Worm (Caenorhabditis elegans): ENCODE results near the gene nlp-36.

The nlp-36 gene

DNA sequence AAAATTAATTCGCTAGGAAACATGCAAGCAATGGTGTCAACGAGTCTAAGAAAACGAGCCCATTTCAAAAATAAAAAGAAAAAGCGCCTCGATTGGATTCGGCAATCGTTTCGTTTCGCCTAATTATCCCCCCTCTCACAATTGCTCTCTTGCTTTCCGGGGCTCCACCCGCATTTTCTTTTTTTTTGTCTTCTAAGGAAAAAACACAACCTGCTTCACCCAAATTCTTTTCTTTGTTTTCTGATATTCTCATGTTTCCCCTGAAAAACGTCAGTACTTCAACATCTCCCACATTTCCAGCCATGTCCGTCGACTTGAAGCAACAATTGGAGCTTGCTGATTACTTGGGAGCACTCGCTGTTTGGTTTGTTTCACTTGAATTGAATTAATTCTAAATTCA lies at the start of gene nlp-36:
TSS of gene nlp-36 (plus strand) at position 301 of the 400 bp plus-strand sequence.
- no peak for TF ChIP-seq crh-2 (tag; optimal IDR thresholded peaks at IDR 0.05)
- TF ChIP-seq mab-5 (tag; optimal IDR thresholded peaks at IDR 0.05): no peak
- TF ChIP-seq lsy-2 (tag; optimal IDR thresholded peaks at IDR 0.05): peak in 1 of 2 experiments; percentile 2
- TF ChIP-seq elt-3 (tag; optimal IDR thresholded peaks at IDR 0.05): no peak
- no peak for TF ChIP-seq nhr-10 (tag; optimal IDR thresholded peaks at IDR 0.05)
- TF ChIP-seq Y55F3AM.14 (GFP tag; optimal IDR thresholded peaks at IDR 0.05): no peak
- no peak for TF ChIP-seq egl-27 (tag; optimal IDR thresholded peaks at IDR 0.05)

DNA sequence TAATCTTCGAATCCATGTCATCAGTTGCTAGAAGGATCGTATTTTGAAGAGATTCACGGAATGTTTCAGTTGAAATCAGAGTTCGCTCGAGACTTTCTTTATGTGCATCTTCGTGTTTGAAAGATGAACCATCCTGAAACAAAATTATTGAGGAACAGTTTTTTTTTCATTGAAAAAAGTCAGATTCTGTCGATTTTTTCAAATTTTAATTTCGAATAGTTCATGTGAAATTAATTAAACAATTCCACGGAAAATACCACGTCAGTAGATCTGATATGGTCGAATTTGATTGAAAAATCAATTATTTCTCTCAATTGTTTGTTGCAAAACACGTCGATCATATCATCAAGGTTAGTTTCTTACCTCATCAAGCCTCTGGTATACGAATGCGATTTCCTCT lies 49.1 kb upstream of the nlp-36 start, which contains the start of gene F54C8.1:
TSS of gene F54C8.1 (plus strand) at position 301 of the 400 bp plus-strand sequence.
- TF ChIP-seq nhr-77 (tag; optimal IDR thresholded peaks at IDR 0.05): no peak
- no peak for TF ChIP-seq mab-5 (tag; optimal IDR thresholded peaks at IDR 0.05)
- TF ChIP-seq R02D3.7 (tag; optimal IDR thresholded peaks at IDR 0.05): no peak
- no peak for TF ChIP-seq F13H6.1 (tag; optimal IDR thresholded peaks at IDR 0.05)
- no peak for TF ChIP-seq nhr-23 (tag; optimal IDR thresholded peaks at IDR 0.05)
- TF ChIP-seq peb-1 (tag; optimal IDR thresholded peaks at IDR 0.05): no peak
- no peak for TF ChIP-seq lsy-2 (tag; optimal IDR thresholded peaks at IDR 0.05)
- no peak for TF ChIP-seq elt-1 (tag; optimal IDR thresholded peaks at IDR 0.05)
- TF ChIP-seq alr-1 (tag; optimal IDR thresholded peaks at IDR 0.05): no peak
- no peak for TF ChIP-seq crh-2 (tag; optimal IDR thresholded peaks at IDR 0.05)
- TF ChIP-seq nhr-11 (tag; optimal IDR thresholded peaks at IDR 0.05): no peak
- no peak for TF ChIP-seq nhr-25 (tag; optimal IDR thresholded peaks at IDR 0.05)
- TF ChIP-seq aly-2 (tag; optimal IDR thresholded peaks at IDR 0.05): no peak
- no peak for TF ChIP-seq lin-39 (tag; optimal IDR thresholded peaks at IDR 0.05)
- no peak for TF ChIP-seq sma-9 (GFP tag; optimal IDR thresholded peaks at IDR 0.05)
- TF ChIP-seq sma-9 (tag; optimal IDR thresholded peaks at IDR 0.05): no peak
- TF ChIP-seq unc-39 (tag; optimal IDR thresholded peaks at IDR 0.05): no peak

DNA sequence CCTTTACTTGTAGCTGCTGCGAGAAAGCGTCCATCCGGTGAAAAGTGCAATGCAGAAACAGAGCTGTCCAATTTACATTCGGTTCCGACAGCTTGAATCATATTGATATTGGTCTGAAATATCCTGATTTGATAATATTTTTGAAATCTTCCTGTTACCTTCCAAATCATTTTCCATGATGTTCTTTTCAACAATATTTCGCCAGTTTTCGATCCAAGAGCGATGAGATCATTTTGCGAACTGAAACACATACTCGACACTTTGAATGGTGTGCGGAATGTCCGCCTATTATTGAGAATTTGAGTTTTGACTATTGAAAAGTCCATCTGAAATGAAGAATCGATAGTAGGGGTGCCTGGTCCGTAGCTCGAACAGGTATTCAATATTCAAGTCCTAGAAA lies 47.4 kb upstream of the nlp-36 start, which contains the start of gene emb-30:
TSS of gene emb-30 (minus strand) at position 328 of the 400 bp plus-strand sequence.
- TF ChIP-seq sem-4 (tag; optimal IDR thresholded peaks at IDR 0.05): peak; percentile 7
- TF ChIP-seq ceh-82 (tag; optimal IDR thresholded peaks at IDR 0.05): no peak
- no peak for TF ChIP-seq lin-11 (tag; optimal IDR thresholded peaks at IDR 0.05)
- TF ChIP-seq nhr-6 (tag; optimal IDR thresholded peaks at IDR 0.05): peak; percentile 19
- TF ChIP-seq ama-1 (optimal IDR thresholded peaks at IDR 0.05): peak; percentile 31

DNA sequence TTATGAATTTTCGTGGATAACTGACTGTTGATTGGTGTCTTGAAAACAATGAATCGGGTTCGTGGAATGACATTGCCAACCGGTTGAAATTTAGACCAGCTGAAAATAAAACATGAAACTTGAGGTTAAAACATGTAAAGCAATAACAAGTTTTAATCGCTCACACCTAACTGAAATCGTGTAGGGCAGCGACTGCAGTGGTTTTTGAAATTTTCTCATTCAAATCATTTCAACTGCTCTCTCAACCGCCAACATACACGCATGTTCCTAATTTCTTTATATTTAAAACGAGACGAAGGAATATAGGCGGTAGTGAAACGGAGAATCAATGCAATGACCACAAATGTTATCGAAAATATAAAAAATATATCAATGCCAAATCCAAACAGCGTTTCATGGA lies 45.7 kb upstream of the nlp-36 start:
- TF ChIP-seq sma-3 (GFP tag; optimal IDR thresholded peaks at IDR 0.05): no peak
- TF ChIP-seq blmp-1 (tag; optimal IDR thresholded peaks at IDR 0.05; ENCODE audit: insufficient read depth): no peak
- no peak for TF ChIP-seq elt-1 (tag; optimal IDR thresholded peaks at IDR 0.05)
- TF ChIP-seq dmd-4 (tag; optimal IDR thresholded peaks at IDR 0.05): no peak
- TF ChIP-seq ztf-4 (tag; optimal IDR thresholded peaks at IDR 0.05): no peak
- TF ChIP-seq nhr-10 (tag; optimal IDR thresholded peaks at IDR 0.05): no peak
- no peak for TF ChIP-seq Y55F3AM.14 (GFP tag; optimal IDR thresholded peaks at IDR 0.05)
- no peak for TF ChIP-seq unc-39 (tag; optimal IDR thresholded peaks at IDR 0.05)
- TF ChIP-seq ztf-11 (tag; optimal IDR thresholded peaks at IDR 0.05): no peak
- TF ChIP-seq skn-1 (tag; optimal IDR thresholded peaks at IDR 0.05): no peak
- no peak for TF ChIP-seq crh-2 (tag; optimal IDR thresholded peaks at IDR 0.05)
- TF ChIP-seq alr-1 (tag; optimal IDR thresholded peaks at IDR 0.05): no peak
- TF ChIP-seq lin-11 (tag; optimal IDR thresholded peaks at IDR 0.05): no peak
- TF ChIP-seq mdl-1 (tag; optimal IDR thresholded peaks at IDR 0.05): no peak
- no peak for TF ChIP-seq nhr-23 (tag; optimal IDR thresholded peaks at IDR 0.05)

DNA sequence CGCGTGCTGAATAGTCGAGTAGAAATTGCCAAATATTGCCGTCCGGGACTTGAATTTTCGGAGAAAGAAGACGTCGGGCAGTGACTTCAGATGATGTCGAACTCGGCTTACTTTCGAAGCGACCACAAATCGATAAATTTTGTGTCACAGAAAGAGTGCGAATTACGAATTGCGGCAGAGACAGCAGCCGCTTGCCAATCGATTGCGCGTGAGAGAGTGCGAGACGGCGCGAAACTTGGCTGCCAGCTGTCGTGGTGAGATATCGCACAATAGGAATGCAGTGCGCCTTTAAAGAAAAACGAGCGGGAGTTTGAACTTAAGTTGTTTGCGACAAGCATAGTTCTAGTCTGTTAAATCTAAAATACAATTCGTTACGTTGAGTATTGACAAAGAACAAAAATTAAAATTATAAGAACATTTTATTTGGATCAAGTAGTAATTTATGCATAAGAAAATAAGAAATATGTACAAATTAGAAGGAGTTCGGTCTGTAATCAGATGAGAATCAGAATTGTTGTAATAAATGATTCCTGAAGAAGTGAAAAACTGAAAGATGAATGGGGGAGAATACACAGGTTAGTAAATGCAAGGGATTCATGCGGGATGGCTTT lies 45.0 kb upstream of the nlp-36 start, which contains the start of gene pir-2:
TSS of gene pir-2 (minus strand) at position 218 of the 611 bp plus-strand sequence.
- TF ChIP-seq lsy-2 (tag; optimal IDR thresholded peaks at IDR 0.05) (peak; percentile 70 to 93), mdl-1 (tag; optimal IDR thresholded peaks at IDR 0.05) (peak; percentile 28 to 46), nhr-11 (tag; optimal IDR thresholded peaks at IDR 0.05) (no peak), sma-3 (GFP tag; optimal IDR thresholded peaks at IDR 0.05) (peak; percentile 78), zag-1 (tag; optimal IDR thresholded peaks at IDR 0.05) (peak; percentile 74), unc-55 (GFP tag; optimal IDR thresholded peaks at IDR 0.05) (peak; percentile 97), lin-13 (GFP tag; optimal IDR thresholded peaks at IDR 0.05) (peak; percentile 90), lin-11 (tag; optimal IDR thresholded peaks at IDR 0.05) (peak; percentile 90), alr-1 (tag; optimal IDR thresholded peaks at IDR 0.05) (no peak), sma-9 (GFP tag; optimal IDR thresholded peaks at IDR 0.05) (peak; percentile 81), sma-9 (tag; optimal IDR thresholded peaks at IDR 0.05) (no peak), ceh-16 (tag; optimal IDR thresholded peaks at IDR 0.05) (peak; percentile 39), nhr-237 (tag; optimal IDR thresholded peaks at IDR 0.05) (no peak), ama-1 (optimal IDR thresholded peaks at IDR 0.05) (peak; percentile 65), snpc-4 (tag; optimal IDR thresholded peaks at IDR 0.05) (peak; percentile 79), nhr-23 (tag; optimal IDR thresholded peaks at IDR 0.05) (no peak), blmp-1 (tag; optimal IDR thresholded peaks at IDR 0.05; ENCODE audit: insufficient read depth) (peak; percentile 27), sem-4 (tag; optimal IDR thresholded peaks at IDR 0.05) (peak; percentile 42), nhr-129 (tag; optimal IDR thresholded peaks at IDR 0.05) (peak; percentile 92), ztf-1 (GFP tag; conservative IDR thresholded peaks at IDR 0.05) (no peak), peb-1 (tag; optimal IDR thresholded peaks at IDR 0.05) (no peak), nhr-25 (tag; optimal IDR thresholded peaks at IDR 0.05) (peak; percentile 68), mab-5 (tag; optimal IDR thresholded peaks at IDR 0.05) (peak; percentile 77), F13H6.1 (tag; optimal IDR thresholded peaks at IDR 0.05) (peak; percentile 83), ZK546.5 (tag; optimal IDR thresholded peaks at IDR 0.05) (peak; percentile 58), C34F6.9 (tag; optimal IDR thresholded peaks at IDR 0.05) (peak; percentile 74), unc-39 (tag; optimal IDR thresholded peaks at IDR 0.05) (no peak)
